Fruit fly (Drosophila melanogaster) whole organism, adult: ENCODE results near the gene defl.

Source experiments
- CG12768 ChIP-seq: fragments of 200-800 bp; sonication (Bioruptor generic); optimal IDR thresholded peaks from 2 replicates; lab custom pipeline; 2017; ENCODE audit warnings: missing biosample characterization, missing genetic modification characterization, mild to moderate bottlenecking, moderate library complexity, missing genetic modification reagents
- CG14711 ChIP-seq: fragments of 200-800 bp; sonication (Bioruptor generic); optimal IDR thresholded peaks from 2 replicates; lab custom pipeline; 2018; ENCODE audit warnings: missing biosample characterization, mild to moderate bottlenecking, missing genetic modification characterization, moderate library complexity
- CG33017 ChIP-seq: fragments of 200-800 bp; sonication (Bioruptor generic); optimal IDR thresholded peaks from 2 replicates; lab custom pipeline; 2018; ENCODE audit warnings: missing biosample characterization, mild to moderate bottlenecking, missing genetic modification characterization, moderate library complexity
- CG5204 ChIP-seq: fragments of 200-800 bp; sonication (Bioruptor generic); optimal IDR thresholded peaks from 2 replicates; lab custom pipeline; 2016; ENCODE audit warnings: missing biosample characterization, missing genetic modification characterization
- Clk ChIP-seq: fragments of 200-800 bp; sonication (Bioruptor generic); optimal IDR thresholded peaks from 2 replicates; lab custom pipeline; 2017; ENCODE audit warnings: missing biosample characterization, missing genetic modification characterization
- Hr96 ChIP-seq: fragments of 200-800 bp; sonication (Bioruptor generic); optimal IDR thresholded peaks from 2 replicates; lab custom pipeline; 2016; ENCODE audit warnings: missing biosample characterization, missing genetic modification characterization
- Mnt ChIP-seq: fragments of 200-800 bp; sonication (Bioruptor generic); optimal IDR thresholded peaks from 2 replicates; lab custom pipeline; 2016; ENCODE audit warnings: missing biosample characterization, mild to moderate bottlenecking, missing genetic modification characterization
- bab1 ChIP-seq: fragments of 200-800 bp; sonication (Bioruptor generic); optimal IDR thresholded peaks from 3 replicates; lab custom pipeline; 2019; ENCODE audit warnings: missing biosample characterization, mild to moderate bottlenecking, missing genetic modification characterization, moderate library complexity
- cic ChIP-seq: fragments of 200-800 bp; sonication (Bioruptor generic); optimal IDR thresholded peaks from 2 replicates; lab custom pipeline; 2017; ENCODE audit warnings: missing biosample characterization, mild to moderate bottlenecking, missing genetic modification characterization, moderate library complexity
- cnc ChIP-seq, 2 experiments: fragments of >200 bp; optimal IDR thresholded peaks; 2 replicates each; lab custom pipeline; 2017
- kay ChIP-seq: fragments of 200-800 bp; sonication (Bioruptor generic); peaks from one replicate; lab custom pipeline; 2016; ENCODE audit warnings: missing biosample characterization, missing genetic modification characterization, borderline replicate concordance
- ovo ChIP-seq: fragments of 200-800 bp; sonication (Bioruptor generic); optimal IDR thresholded peaks from 2 replicates; lab custom pipeline; 2016; ENCODE audit warnings: missing biosample characterization, missing genetic modification characterization
- toe ChIP-seq: fragments of 200-800 bp; sonication (Bioruptor generic); optimal IDR thresholded peaks from 2 replicates; lab custom pipeline; 2016; ENCODE audit warnings: missing biosample characterization, missing genetic modification characterization

DNA sequence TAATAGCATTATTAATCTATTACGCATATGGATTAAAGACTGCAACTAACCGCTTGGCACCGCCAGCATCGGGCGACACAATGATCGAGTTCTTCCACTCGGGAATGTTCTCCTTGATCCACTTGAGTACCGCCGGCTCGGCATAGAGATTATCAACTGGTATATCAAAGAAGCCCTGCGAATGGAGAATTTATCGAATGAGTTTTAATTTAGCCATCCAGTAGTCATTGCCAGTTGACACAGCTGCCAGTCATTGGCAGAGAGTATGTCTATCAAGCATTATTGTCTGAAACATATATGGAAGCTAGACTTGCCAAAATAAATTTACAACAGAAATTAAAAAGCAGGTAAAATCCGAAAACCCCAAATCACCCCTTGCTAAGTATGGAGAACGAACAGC is 38.4 kb upstream of the defl start, which contains the start of gene CG16719:
- TF ChIP-seq CG33017 (tag; lab: Kevin White, UChicago) (no peak), Clk (no peak), kay (GFP tag; lab: Kevin White, UChicago) (no peak), CG5204 (GFP tag; lab: Kevin White, UChicago) (no peak), CG12768 (GFP tag; lab: Kevin White, UChicago) (no peak), cnc (optimal IDR thresholded peaks at IDR 0.05; lab: Kevin White, UChicago) (no peak), ovo (GFP tag; lab: Kevin White, UChicago) (no peak), CG14711 (tag; lab: Kevin White, UChicago) (no peak), cic (GFP tag; lab: Kevin White, UChicago) (no peak), Mnt (GFP tag; lab: Kevin White, UChicago) (no peak), bab1 (GFP tag; lab: Kevin White, UChicago) (no peak), Hr96 (GFP tag; lab: Kevin White, UChicago) (no peak), toe (GFP tag; lab: Kevin White, UChicago) (no peak)
